Worm (Caenorhabditis elegans): ENCODE data around the gene ZK488.5.

Gene ZK488.5

ce11 chrV:610217-610616 is 17.2 kb downstream of the ZK488.5 start, which contains the start of gene nhr-90 (continued):
- TF ChIP-seq sptf-1 (tag; optimal IDR thresholded peaks at IDR 0.05) (no peak), dsc-1 (tag; optimal IDR thresholded peaks at IDR 0.05) (no peak), fkh-4 (tag; optimal IDR thresholded peaks at IDR 0.05; ENCODE audit: borderline replicate concordance) (no peak), nhr-11 (tag; optimal IDR thresholded peaks at IDR 0.05) (no peak), zip-4 (GFP tag; optimal IDR thresholded peaks at IDR 0.05) (no peak), nhr-90 (tag; optimal IDR thresholded peaks at IDR 0.05; ENCODE audit: poor library complexity) (no peak), nhr-85 (tag) (peak; percentile 72), xbp-1 (tag; optimal IDR thresholded peaks at IDR 0.05) (no peak), lin-35 (GFP tag; optimal IDR thresholded peaks at IDR 0.05) (peak in 1 of 2 experiments; percentile 46), mef-2 (tag; optimal IDR thresholded peaks at IDR 0.05) (no peak), nhr-28 (tag; optimal IDR thresholded peaks at IDR 0.05) (no peak), snu-23 (GFP tag; optimal IDR thresholded peaks at IDR 0.05) (no peak), ceh-8 (GFP tag; optimal IDR thresholded peaks at IDR 0.05) (no peak), egl-27 (tag; optimal IDR thresholded peaks at IDR 0.05) (no peak), unc-62 (GFP tag; optimal IDR thresholded peaks at IDR 0.05) (no peak), swsn-7 (tag; optimal IDR thresholded peaks at IDR 0.05) (no peak), ceh-63 (GFP tag; optimal IDR thresholded peaks at IDR 0.05) (no peak), jun-1 (tag; optimal IDR thresholded peaks at IDR 0.05) (no peak), hlh-4 (tag; optimal IDR thresholded peaks at IDR 0.05) (no peak), elt-3 (tag; optimal IDR thresholded peaks at IDR 0.05) (no peak), grh-1 (GFP tag; IDR thresholded peaks at IDR 0.05) (no peak), rnt-1 (tag; optimal IDR thresholded peaks at IDR 0.05) (no peak), pqm-1 (tag; optimal IDR thresholded peaks at IDR 0.05) (no peak), lir-3 (tag; optimal IDR thresholded peaks at IDR 0.05; ENCODE audit: poor library complexity) (no peak), nhr-20 (tag; optimal IDR thresholded peaks at IDR 0.05) (peak; percentile 55), ztf-11 (tag; optimal IDR thresholded peaks at IDR 0.05) (no peak), fkh-8 (tag; optimal IDR thresholded peaks at IDR 0.05) (no peak), nhr-84 (tag; optimal IDR thresholded peaks at IDR 0.05) (no peak), lin-13 (GFP tag; optimal IDR thresholded peaks at IDR 0.05) (no peak), dpl-1 (GFP tag; optimal IDR thresholded peaks at IDR 0.05) (no peak)

DNA sequence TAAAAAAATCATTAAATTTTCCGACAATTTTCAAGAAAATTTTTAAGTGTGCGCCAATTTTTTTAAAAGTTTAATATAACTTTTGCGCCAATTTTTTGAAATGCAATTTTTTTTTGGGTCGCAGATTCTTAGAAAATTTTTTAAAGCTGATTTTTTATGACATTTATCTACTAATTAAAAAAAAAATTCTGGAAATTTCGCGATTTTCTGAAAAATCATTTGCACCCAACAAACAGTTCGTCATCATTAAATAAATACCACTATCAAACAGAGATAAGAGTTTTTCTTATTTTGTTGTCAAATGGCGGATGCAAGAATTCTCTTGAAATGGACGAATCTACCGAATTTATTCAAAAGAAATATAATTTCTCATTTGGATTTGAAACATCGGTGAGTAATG is 22.2 kb downstream of the ZK488.5 start, which contains the start of gene F48G7.13:
TSS of gene F48G7.13 (plus strand) at position 301 of the 400 bp plus-strand sequence.
- TF ChIP-seq ceh-8 (GFP tag; optimal IDR thresholded peaks at IDR 0.05) (no peak), nhr-90 (tag; optimal IDR thresholded peaks at IDR 0.05; ENCODE audit: poor library complexity) (no peak), unc-86 (tag; optimal IDR thresholded peaks at IDR 0.05) (no peak), grh-1 (GFP tag; IDR thresholded peaks at IDR 0.05) (no peak), ets-5 (GFP tag; IDR thresholded peaks at IDR 0.05) (no peak), snu-23 (GFP tag; optimal IDR thresholded peaks at IDR 0.05) (no peak), egl-27 (tag; optimal IDR thresholded peaks at IDR 0.05) (no peak), lsy-2 (tag; optimal IDR thresholded peaks at IDR 0.05) (no peak), tbx-2 (tag; optimal IDR thresholded peaks at IDR 0.05) (no peak), dsc-1 (tag; optimal IDR thresholded peaks at IDR 0.05) (no peak)

ce11 chrV:617917-618316 is 24.9 kb downstream of the ZK488.5 start:
- TF ChIP-seq sup-37 (GFP tag; optimal IDR thresholded peaks at IDR 0.05) (no peak), nhr-47 (tag; optimal IDR thresholded peaks at IDR 0.05) (peak; percentile 77), sox-4 (tag; optimal IDR thresholded peaks at IDR 0.05) (peak; percentile 43), lin-35 (GFP tag; optimal IDR thresholded peaks at IDR 0.05) (no peak), alr-1 (tag; optimal IDR thresholded peaks at IDR 0.05; ENCODE audit: borderline replicate concordance) (no peak), nhr-20 (tag; optimal IDR thresholded peaks at IDR 0.05) (peak; percentile 44), ztf-4 (tag; optimal IDR thresholded peaks at IDR 0.05) (no peak), isw-1 (GFP tag; IDR thresholded peaks at IDR 0.05) (no peak), egl-13 (tag; optimal IDR thresholded peaks at IDR 0.05) (no peak), dpl-1 (GFP tag; optimal IDR thresholded peaks at IDR 0.05) (no peak), unc-86 (tag; optimal IDR thresholded peaks at IDR 0.05) (peak; percentile 34), efl-3 (GFP tag; optimal IDR thresholded peaks at IDR 0.05) (no peak), fkh-8 (tag; optimal IDR thresholded peaks at IDR 0.05) (peak; percentile 93), nhr-11 (tag; optimal IDR thresholded peaks at IDR 0.05) (peak; percentile 27), elt-2 (tag; optimal IDR thresholded peaks at IDR 0.05) (no peak), irx-1 (tag; optimal IDR thresholded peaks at IDR 0.05) (no peak), xbp-1 (tag; optimal IDR thresholded peaks at IDR 0.05) (no peak), C16A3.4 (tag; optimal IDR thresholded peaks at IDR 0.05) (no peak), ceh-90 (tag; optimal IDR thresholded peaks at IDR 0.05) (no peak), hlh-4 (tag; optimal IDR thresholded peaks at IDR 0.05) (peak; percentile 97), swsn-7 (tag; optimal IDR thresholded peaks at IDR 0.05) (peak; percentile 28), lsy-2 (tag; optimal IDR thresholded peaks at IDR 0.05) (peak in 1 of 2 experiments; percentile 38), ztf-11 (tag; optimal IDR thresholded peaks at IDR 0.05) (no peak), nhr-71 (tag; optimal IDR thresholded peaks at IDR 0.05) (peak; percentile 82), lin-14 (GFP tag; optimal IDR thresholded peaks at IDR 0.05) (peak; percentile 75)
